Worm (Caenorhabditis elegans): ENCODE measurements around the gene T26C5.2.

The T26C5.2 gene

DNA sequence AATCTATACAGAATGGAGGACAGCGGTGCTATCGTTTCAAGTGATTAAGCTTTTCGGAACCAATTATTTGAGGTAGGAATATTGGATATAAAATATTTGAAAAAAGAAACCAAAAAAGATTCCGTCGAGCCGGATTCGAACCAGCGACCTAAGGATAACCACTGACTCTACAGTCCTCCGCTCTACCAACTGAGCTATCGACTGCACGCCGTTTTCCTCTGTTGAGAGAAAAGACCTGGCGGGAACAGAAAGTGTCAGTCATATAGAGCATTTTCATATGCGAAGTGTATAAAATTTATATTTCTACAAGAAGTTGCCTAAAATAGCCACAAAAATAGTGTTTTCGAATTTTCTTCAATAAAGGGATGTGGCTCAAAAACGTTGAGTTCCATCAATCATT is 21.3 kb upstream of the T26C5.2 start (continued):
- TF ChIP-seq egl-43 (GFP tag; IDR thresholded peaks at IDR 0.05) (peak; percentile 83), dmd-8 (GFP tag; IDR thresholded peaks at IDR 0.05) (no peak; the same call in 1 of the 2 replicates), mes-2 (tag; optimal IDR thresholded peaks at IDR 0.05; ENCODE audit: poor library complexity, severe bottlenecking) (peak; percentile 82), nhr-48 (tag; optimal IDR thresholded peaks at IDR 0.05) (peak; percentile 28), snpc-4 (tag; optimal IDR thresholded peaks at IDR 0.05) (peak; percentile 83), nhr-102 (tag; optimal IDR thresholded peaks at IDR 0.05) (peak; percentile 59), ZK546.5 (tag; optimal IDR thresholded peaks at IDR 0.05) (no peak), nhr-42 (GFP tag; IDR thresholded peaks at IDR 0.05) (0 out of 2 replicates have a peak, but pooled peaks have one; percentile 64), F26F4.8 (GFP tag; conservative IDR thresholded peaks at IDR 0.05) (no peak), Y48G9A.11 (GFP tag; IDR thresholded peaks at IDR 0.05) (peak; percentile 80), aha-1 (tag) (peak; percentile 58), D1046.2 (GFP tag; IDR thresholded peaks at IDR 0.05) (0 out of 2 replicates have a peak, but pooled peaks have one; percentile 7), F49E8.2 (tag; optimal IDR thresholded peaks at IDR 0.05; ENCODE audit: borderline replicate concordance) (peak; percentile 30), mep-1 (tag; optimal IDR thresholded peaks at IDR 0.05) (peak; percentile 61), hlh-30 (tag; optimal IDR thresholded peaks at IDR 0.05; ENCODE audit: insufficient read depth) (peak; percentile 43), dpl-1 (GFP tag; optimal IDR thresholded peaks at IDR 0.05) (peak; percentile 15)

DNA sequence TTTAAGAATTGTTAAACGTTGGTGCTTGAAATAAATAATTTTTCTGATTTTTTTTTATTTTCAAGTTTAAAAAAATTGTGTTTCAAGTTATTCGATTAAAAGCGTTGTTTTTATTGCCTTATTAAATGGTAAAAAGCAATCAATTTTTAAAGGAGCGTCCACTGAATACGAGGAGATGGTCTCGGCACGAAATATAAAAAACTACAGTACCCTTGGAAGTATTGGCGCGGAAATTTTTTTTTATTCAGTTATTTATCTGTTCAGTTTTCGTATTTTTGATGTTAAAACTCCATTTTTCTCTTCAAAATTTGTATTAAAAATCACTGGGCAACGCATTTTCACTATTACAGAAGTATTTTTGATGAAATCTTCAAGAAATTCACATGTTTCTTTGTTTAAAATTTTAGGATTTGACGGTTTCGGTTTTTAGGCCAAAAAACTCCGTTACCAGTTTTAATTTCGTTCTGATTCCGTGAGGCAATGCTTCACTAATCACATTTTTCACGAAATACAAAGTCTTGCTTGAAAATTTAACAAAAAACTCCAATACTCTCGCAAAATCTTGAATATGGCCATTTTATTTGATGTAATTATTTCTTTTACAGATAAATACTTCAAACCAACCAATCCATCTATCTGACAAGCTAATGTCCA is 19.8 kb upstream of the T26C5.2 start, which contains the start of gene znfx-1:
Gene znfx-1, plus strand, starts transcription at position 604 of the 654 bp plus-strand sequence.
- peak; percentile 69 for TF ChIP-seq Y48G9A.11 (GFP tag; IDR thresholded peaks at IDR 0.05)
- TF ChIP-seq mxl-2 (GFP tag; conservative IDR thresholded peaks at IDR 0.05) = no peak
- peak; percentile 38; the same call in 1 of the 2 replicates for TF ChIP-seq lin-38 (GFP tag; IDR thresholded peaks at IDR 0.05)
- TF ChIP-seq unc-130 (GFP tag; optimal IDR thresholded peaks at IDR 0.05) = peak; percentile 35
- TF ChIP-seq F49E8.2 (tag; optimal IDR thresholded peaks at IDR 0.05; ENCODE audit: borderline replicate concordance) = peak; percentile 32

ce11 chrII:9222969-9223368 is 10.1 kb upstream of the T26C5.2 start, which contains the start of gene ZK1067.3:
Gene ZK1067.3 (plus strand): TSS chrII:9223269.
- TF ChIP-seq lin-38 (GFP tag; IDR thresholded peaks at IDR 0.05) (0 out of 2 replicates have a peak, but pooled peaks have one; percentile 4), php-3 (GFP tag; IDR thresholded peaks at IDR 0.05) (no peak)

ce11 chrII:9227134-9227533 is 5.9 kb upstream of the T26C5.2 start, which contains the start of gene abu-14:
Gene abu-14 (minus strand): TSS chrII:9227214.
- TF ChIP-seq egl-43 (GFP tag; IDR thresholded peaks at IDR 0.05) (0 out of 2 replicates have a peak, but pooled peaks have one; percentile 6), set-16 (GFP tag; IDR thresholded peaks at IDR 0.05) (peak; percentile 86), madf-9 (GFP tag; conservative IDR thresholded peaks at IDR 0.05) (no peak)

- TF ChIP-seq R02D3.7 (tag; optimal IDR thresholded peaks at IDR 0.05) = no peak
- no peak for TF ChIP-seq daf-16 (GFP tag; optimal IDR thresholded peaks at IDR 0.05)
- peak; percentile 84 for TF ChIP-seq daf-16 (tag; optimal IDR thresholded peaks at IDR 0.05)
- no peak for TF ChIP-seq F37D6.2 (tag; optimal IDR thresholded peaks at IDR 0.05)
- TF ChIP-seq nhr-76 (tag; optimal IDR thresholded peaks at IDR 0.05) = no peak
- peak in 1 of 2 experiments; percentile 35 for TF ChIP-seq unc-62 (GFP tag; optimal IDR thresholded peaks at IDR 0.05 in 1 of 2)
- TF ChIP-seq unc-62 (tag; optimal IDR thresholded peaks at IDR 0.05) = no peak
- no peak for TF ChIP-seq lim-7 (GFP tag; IDR thresholded peaks at IDR 0.05)
- TF ChIP-seq nhr-28 (tag; optimal IDR thresholded peaks at IDR 0.05) = peak; percentile 82
- no peak for TF ChIP-seq F44E2.7 (GFP tag; IDR thresholded peaks at IDR 0.05)
- peak; percentile 92 for TF ChIP-seq pqm-1 (tag; optimal IDR thresholded peaks at IDR 0.05)
- TF ChIP-seq mxl-3 (GFP tag; optimal IDR thresholded peaks at IDR 0.05) = peak; percentile 86
- peak; percentile 66 for TF ChIP-seq nhr-77 (tag; optimal IDR thresholded peaks at IDR 0.05)
- peak; percentile 18 for TF ChIP-seq nhr-48 (tag; optimal IDR thresholded peaks at IDR 0.05)
- TF ChIP-seq spr-3 (GFP tag; optimal IDR thresholded peaks at IDR 0.05) = no peak
- no peak for TF ChIP-seq ces-1 (GFP tag; optimal IDR thresholded peaks at IDR 0.05)
- TF ChIP-seq ZK337.2 (GFP tag; IDR thresholded peaks at IDR 0.05) = no peak
- TF ChIP-seq hmg-1.1 (GFP tag; IDR thresholded peaks at IDR 0.05) = no peak
- no peak for TF ChIP-seq Y48G9A.11 (GFP tag; IDR thresholded peaks at IDR 0.05)
- no peak for TF ChIP-seq nhr-10 (tag; optimal IDR thresholded peaks at IDR 0.05)
- TF ChIP-seq madf-5 (GFP tag; IDR thresholded peaks at IDR 0.05) = no peak
- TF ChIP-seq zfp-2 (tag; optimal IDR thresholded peaks at IDR 0.05) = no peak
- TF ChIP-seq gei-8 (GFP tag; optimal IDR thresholded peaks at IDR 0.05) = no peak
Observed at ce11 chrII:9231240-9231639, 1.8 kb upstream of the T26C5.2 start, which contains the start of gene gst-13. Gene gst-13 (plus strand): TSS chrII:9231457.
